Fruit fly (Drosophila melanogaster) whole organism, embryonic: Measurements from ENCODE around the gene CG14805.

Source experiments
- Atf3 ChIP-seq: fragments of 200-800 bp; sonication (Bioruptor generic); optimal IDR thresholded peaks from 3 replicates; lab custom pipeline; 2016; ENCODE audit warnings: missing biosample characterization, missing genetic modification characterization
- B-H1 ChIP-seq: fragments of 200-800 bp; sonication (Bioruptor generic); IDR thresholded peaks from 3 replicates; pipeline ENCODE4 v1.3.6; 2022; ENCODE audit warnings: missing biosample characterization, missing genetic modification characterization
- CG10274 ChIP-seq: fragments of 200-800 bp; sonication (Bioruptor generic); optimal IDR thresholded peaks from 3 replicates; lab custom pipeline; 2017; ENCODE audit warnings: missing biosample characterization, mild to moderate bottlenecking, missing genetic modification characterization
- CG10654 ChIP-seq: fragments of 200-800 bp; sonication (Bioruptor generic); optimal IDR thresholded peaks from 2 replicates; lab custom pipeline; 2016; ENCODE audit warnings: missing biosample characterization, missing genetic modification characterization
- CG10959 ChIP-seq: fragments of 200-800 bp; sonication (Bioruptor generic); IDR thresholded peaks from 2 replicates; pipeline ENCODE4 v1.3.6; 2022; ENCODE audit warnings: missing biosample characterization, missing genetic modification characterization
- CG11504 ChIP-seq: fragments of 200-800 bp; sonication (Bioruptor generic); optimal IDR thresholded peaks from 3 replicates; lab custom pipeline; 2019; ENCODE audit warnings: missing biosample characterization, mild to moderate bottlenecking, missing genetic modification characterization, moderate library complexity
- CG12104 ChIP-seq: fragments of 200-800 bp; sonication (Bioruptor generic); optimal IDR thresholded peaks from 3 replicates; lab custom pipeline; 2016; ENCODE audit warnings: missing biosample characterization, missing genetic modification characterization
- CG12299 ChIP-seq: fragments of 200-800 bp; sonication (Bioruptor generic); optimal IDR thresholded peaks from 2 replicates; lab custom pipeline; 2018; ENCODE audit warnings: missing biosample characterization, mild to moderate bottlenecking, missing genetic modification characterization
- CG13123 ChIP-seq: fragments of 200-800 bp; sonication (Bioruptor generic); optimal IDR thresholded peaks from 2 replicates; lab custom pipeline; 2016; ENCODE audit warnings: missing biosample characterization, missing genetic modification characterization
- CG13624 ChIP-seq: fragments of 200-800 bp; sonication (Bioruptor generic); optimal IDR thresholded peaks from 2 replicates; lab custom pipeline; 2016; ENCODE audit warnings: missing biosample characterization, missing genetic modification characterization
- CG14014 ChIP-seq: fragments of 200-800 bp; sonication (Bioruptor generic); IDR thresholded peaks from 2 replicates; pipeline ENCODE4 v1.3.6; 2022; ENCODE audit warnings: missing biosample characterization, missing genetic modification characterization
- CG18262 ChIP-seq: fragments of 200-800 bp; optimal IDR thresholded peaks from 3 replicates; lab custom pipeline; 2019; ENCODE audit warnings: missing biosample characterization, mild to moderate bottlenecking, missing genetic modification characterization, moderate library complexity
- CG1832 ChIP-seq: fragments of 200-800 bp; sonication (Bioruptor generic); optimal IDR thresholded peaks from 2 replicates; lab custom pipeline; 2017; ENCODE audit warnings: missing biosample characterization, mild to moderate bottlenecking, missing genetic modification characterization, inconsistent platforms
- CG30431 ChIP-seq: fragments of 200-800 bp; sonication (Bioruptor generic); optimal IDR thresholded peaks from 2 replicates; lab custom pipeline; 2017; ENCODE audit warnings: missing biosample characterization, missing genetic modification characterization
- CG31224 ChIP-seq: fragments of 200-800 bp; sonication (Bioruptor generic); IDR thresholded peaks from 2 replicates; pipeline ENCODE4 v1.3.6; 2022; ENCODE audit warnings: missing biosample characterization, missing genetic modification characterization
- CG33557 ChIP-seq: fragments of 200-800 bp; sonication (Bioruptor generic); optimal IDR thresholded peaks from 2 replicates; lab custom pipeline; 2019; ENCODE audit warnings: missing biosample characterization, mild to moderate bottlenecking, missing genetic modification characterization, moderate library complexity
- CG34224 ChIP-seq: fragments of 200-800 bp; sonication (Bioruptor generic); IDR thresholded peaks from 3 replicates; pipeline ENCODE4 v1.3.6; 2022; ENCODE audit warnings: missing biosample characterization, missing genetic modification characterization; ENCODE audit not compliant: partially characterized antibody
- CG34422 ChIP-seq: fragments of 200-800 bp; sonication (Bioruptor generic); IDR thresholded peaks from 3 replicates; pipeline ENCODE4 v1.3.6; 2022; ENCODE audit warnings: missing biosample characterization, missing genetic modification characterization
- CG3847 ChIP-seq: fragments of 200-800 bp; sonication (Bioruptor generic); IDR thresholded peaks from 2 replicates; pipeline ENCODE4 v1.3.6; 2022; ENCODE audit warnings: missing biosample characterization, missing genetic modification characterization
- CG4424 ChIP-seq: fragments of 200-800 bp; sonication (Bioruptor generic); optimal IDR thresholded peaks from 3 replicates; lab custom pipeline; 2016; ENCODE audit warnings: missing biosample characterization, missing genetic modification characterization
- CG4820 ChIP-seq: fragments of 200-800 bp; sonication (Bioruptor generic); optimal IDR thresholded peaks from 3 replicates; lab custom pipeline; 2016; ENCODE audit warnings: missing biosample characterization, missing genetic modification characterization
- CG4854 ChIP-seq: fragments of 200-800 bp; sonication (Bioruptor generic); optimal IDR thresholded peaks from 2 replicates; lab custom pipeline; 2016; ENCODE audit warnings: missing biosample characterization, missing genetic modification characterization, inconsistent platforms
- CG5245 ChIP-seq: fragments of 200-800 bp; sonication (Bioruptor generic); optimal IDR thresholded peaks from 3 replicates; lab custom pipeline; 2016; ENCODE audit warnings: missing biosample characterization, missing genetic modification characterization
- CG6272 ChIP-seq: fragments of 200-800 bp; sonication (Bioruptor generic); IDR thresholded peaks from 2 replicates; pipeline ENCODE4 v1.3.6; 2022; ENCODE audit warnings: missing biosample characterization, missing genetic modification characterization
- CG7372 ChIP-seq: fragments of 200-800 bp; sonication (Bioruptor generic); IDR thresholded peaks from 2 replicates; pipeline ENCODE4 v1.3.6; 2022; ENCODE audit warnings: missing biosample characterization, missing genetic modification characterization
- CG8924 ChIP-seq: fragments of 200-800 bp; optimal IDR thresholded peaks from 3 replicates; lab custom pipeline; 2019; ENCODE audit warnings: missing biosample characterization, mild to moderate bottlenecking, missing genetic modification characterization, moderate library complexity
- CG9817 ChIP-seq: fragments of 200-800 bp; sonication (Bioruptor generic); optimal IDR thresholded peaks from 2 replicates; lab custom pipeline; 2018; ENCODE audit warnings: missing biosample characterization, mild to moderate bottlenecking, missing genetic modification characterization, moderate library complexity
- CG9932 ChIP-seq: fragments of 200-800 bp; sonication (Bioruptor generic); IDR thresholded peaks from 2 replicates; pipeline ENCODE4 v1.3.6; 2022; ENCODE audit warnings: missing biosample characterization, missing genetic modification characterization
- Doc2 ChIP-seq: fragments of 200-800 bp; sonication (Bioruptor generic); IDR thresholded peaks from 2 replicates; pipeline ENCODE4 v1.3.6; 2022; ENCODE audit warnings: missing biosample characterization, missing genetic modification characterization
- Drgx ChIP-seq: fragments of 200-800 bp; sonication (Bioruptor generic); IDR thresholded peaks from 2 replicates; pipeline ENCODE4 v1.3.6; 2022; ENCODE audit warnings: missing biosample characterization, missing genetic modification characterization
- E2f1 ChIP-seq: fragments of 200-800 bp; sonication (Bioruptor generic); IDR thresholded peaks from 2 replicates; pipeline ENCODE4 v1.3.6; 2022; ENCODE audit warnings: missing biosample characterization, missing genetic modification characterization
- HLH4C ChIP-seq: fragments of 200-800 bp; sonication (Bioruptor generic); IDR thresholded peaks from 3 replicates; pipeline ENCODE4 v1.3.6; 2022; ENCODE audit warnings: missing biosample characterization, missing genetic modification characterization; ENCODE audit not compliant: partially characterized antibody
- HLH54F ChIP-seq: fragments of 200-800 bp; sonication (Bioruptor generic); optimal IDR thresholded peaks from 3 replicates; lab custom pipeline; 2016; ENCODE audit warnings: missing biosample characterization, missing genetic modification characterization
- Hmx ChIP-seq: fragments of 200-800 bp; sonication (Bioruptor generic); optimal IDR thresholded peaks from 2 replicates; lab custom pipeline; 2016; ENCODE audit warnings: missing biosample characterization, missing genetic modification characterization
- Mad ChIP-seq: fragments of 200-800 bp; sonication (Bioruptor generic); optimal IDR thresholded peaks from 2 replicates; lab custom pipeline; 2016; ENCODE audit warnings: missing biosample characterization, missing genetic modification characterization
- NC2α ChIP-seq: fragments of 200-800 bp; sonication (Bioruptor generic); optimal IDR thresholded peaks from 2 replicates; lab custom pipeline; 2016; ENCODE audit warnings: missing biosample characterization, missing genetic modification characterization
- Taf1 ChIP-seq: fragments of 200-800 bp; sonication (Bioruptor generic); IDR thresholded peaks from 2 replicates; pipeline ENCODE4 v1.3.6; 2022; ENCODE audit warnings: missing biosample characterization, missing genetic modification characterization
- danr ChIP-seq: fragments of 200-800 bp; sonication (Bioruptor generic); IDR thresholded peaks from 2 replicates; pipeline ENCODE4 v1.3.6; 2022; ENCODE audit warnings: missing biosample characterization, missing genetic modification characterization
- dmrt11E ChIP-seq: fragments of 200-800 bp; sonication (Bioruptor generic); optimal IDR thresholded peaks from 3 replicates; lab custom pipeline; 2018; ENCODE audit warnings: missing biosample characterization, mild to moderate bottlenecking, missing genetic modification characterization, moderate library complexity
- dysf ChIP-seq: fragments of 200-800 bp; sonication (Bioruptor generic); IDR thresholded peaks from 3 replicates; pipeline ENCODE4 v1.3.6; 2022; ENCODE audit warnings: missing biosample characterization, missing genetic modification characterization
- gsb ChIP-seq: fragments of 200-800 bp; sonication (Bioruptor generic); IDR thresholded peaks from 2 replicates; pipeline ENCODE4 v1.3.6; 2022; ENCODE audit warnings: missing biosample characterization, missing genetic modification characterization
- h ChIP-seq: fragments of >200 bp; optimal IDR thresholded peaks from 2 replicates; lab custom pipeline; 2017
- insv ChIP-seq, 2 experiments: fragments of 200-800 bp; sonication (Bioruptor generic); optimal IDR thresholded peaks; 3 replicates each; lab custom pipeline; 2016 to 2018; ENCODE audit warnings: missing biosample characterization in 2 of 2, missing genetic modification characterization in 2 of 2
- pan ChIP-seq, 4 experiments: fragments of >200 bp in 3 of 4; fragments of 200-800 bp in 1 of 4; sonication (Bioruptor generic) in 1 of 4; optimal IDR thresholded peaks in 3 of 4; IDR thresholded peaks in 1 of 4; 2 replicates each; pipeline versions ENCODE4 v1.3.6 to Lab custom; 2017 to 2022; ENCODE audit warnings: missing biosample characterization in 2 of 4, missing genetic modification characterization in 2 of 4, mixed read lengths in 1 of 4
- pita ChIP-seq: fragments of 200-800 bp; sonication (Bioruptor generic); optimal IDR thresholded peaks from 2 replicates; lab custom pipeline; 2017; ENCODE audit warnings: missing biosample characterization, mild to moderate bottlenecking, missing genetic modification characterization
- pum ChIP-seq: fragments of 200-800 bp; sonication (Bioruptor generic); optimal IDR thresholded peaks from 2 replicates; lab custom pipeline; 2016; ENCODE audit warnings: missing biosample characterization, missing genetic modification characterization
- ranshi ChIP-seq: fragments of 200-800 bp; sonication (Bioruptor generic); IDR thresholded peaks from 2 replicates; pipeline ENCODE4 v1.3.6; 2022; ENCODE audit warnings: missing biosample characterization, missing genetic modification characterization
- rib ChIP-seq: fragments of 200-800 bp; sonication (Bioruptor generic); IDR thresholded peaks from 2 replicates; pipeline ENCODE4 v1.3.6; 2022; ENCODE audit warnings: missing biosample characterization, missing genetic modification characterization
- sqz ChIP-seq: fragments of 200-800 bp; sonication (Bioruptor generic); optimal IDR thresholded peaks from 3 replicates; lab custom pipeline; 2018; ENCODE audit warnings: missing biosample characterization, mild to moderate bottlenecking, missing genetic modification characterization
- tx ChIP-seq: fragments of 200-800 bp; sonication (Bioruptor generic); optimal IDR thresholded peaks from 2 replicates; lab custom pipeline; 2016; ENCODE audit warnings: missing biosample characterization, missing genetic modification characterization
- vnd ChIP-seq: fragments of 200-800 bp; sonication (Bioruptor generic); IDR thresholded peaks from 3 replicates; pipeline ENCODE4 v1.3.6; 2022; ENCODE audit warnings: missing biosample characterization, missing genetic modification characterization; ENCODE audit not compliant: partially characterized antibody
- wek ChIP-seq: fragments of 200-800 bp; sonication (Bioruptor generic); optimal IDR thresholded peaks from 3 replicates; lab custom pipeline; 2018; ENCODE audit warnings: missing biosample characterization, mild to moderate bottlenecking, missing genetic modification characterization, moderate library complexity

The CG14805 gene

dm6 chrX:1889926-1890325 lies 12.8 kb downstream of the CG14805 start, which contains the start of the genes trr and mRpL16 (continued):
- TF ChIP-seq HLH4C (GFP tag; lab: Robert Waterston, UW) (peak; percentile 54; the same call in 2 of the 3 replicates), HLH54F (GFP tag; lab: Kevin White, UChicago) (peak; percentile 49), Drgx (no peak), dmrt11E (peak; percentile 31), pita (GFP tag; lab: Kevin White, UChicago) (no peak), CG13624 (GFP tag; lab: Kevin White, UChicago) (peak; percentile 39), sqz (GFP tag; lab: Kevin White, UChicago) (no peak), CG10274 (GFP tag; lab: Kevin White, UChicago) (no peak), h (lab: Kevin White, UChicago) (no peak), CG5245 (GFP tag; lab: Kevin White, UChicago) (no peak), CG6272 (GFP tag; lab: Robert Waterston, UW) (peak; percentile 45; the same call in 1 of the 2 replicates), CG31224 (GFP tag; lab: Robert Waterston, UW) (0 out of 2 replicates have a peak, but pooled peaks have one; percentile 16), CG34422 (GFP tag; lab: Robert Waterston, UW) (peak; percentile 64; the same call in 1 of the 3 replicates), CG1832 (no peak), tx (GFP tag; lab: Kevin White, UChicago) (peak; percentile 31), CG9932 (peak; percentile 66), CG34224 (GFP tag; lab: Robert Waterston, UW) (0 out of 3 replicates have a peak, but pooled peaks have one; percentile 37), rib (GFP tag; lab: Robert Waterston, UW) (no peak), CG18262 (peak; percentile 43), Doc2 (no peak), B-H1 (GFP tag; lab: Robert Waterston, UW) (no peak), CG30431 (GFP tag; lab: Kevin White, UChicago) (no peak), wek (GFP tag; lab: Kevin White, UChicago) (no peak), CG9817 (tag; lab: Kevin White, UChicago) (peak; percentile 50), CG7372 (GFP tag; lab: Robert Waterston, UW) (no peak), CG8924 (peak; percentile 67), CG4854 (GFP tag; lab: Kevin White, UChicago) (no peak), CG14014 (GFP tag; lab: Robert Waterston, UW) (no peak), Taf1 (GFP tag; lab: Robert Waterston, UW) (no peak; the same call in 1 of the 2 replicates), Mad (GFP tag; lab: Kevin White, UChicago) (peak; percentile 58), Hmx (GFP tag; lab: Kevin White, UChicago) (no peak), CG10654 (GFP tag; lab: Kevin White, UChicago) (no peak), Atf3 (peak; percentile 36), insv (GFP tag; optimal IDR thresholded peaks at IDR 0.05; lab: Kevin White, UChicago) (peak in 1 of 2 experiments; percentile 16), CG33557 (GFP tag; lab: Kevin White, UChicago) (no peak), gsb (GFP tag; lab: Robert Waterston, UW) (no peak), NC2α (GFP tag; lab: Kevin White, UChicago) (no peak), CG11504 (peak; percentile 90), pan (optimal IDR thresholded peaks at IDR 0.05; lab: Kevin White, UChicago) (no peak), pan (GFP tag; optimal IDR thresholded peaks at IDR 0.05 in 1 of 2, IDR thresholded peaks at IDR 0.05 in 1 of 2) (no peak), CG3847 (GFP tag; lab: Robert Waterston, UW) (peak; percentile 62), CG4424 (no peak), E2f1 (GFP tag; lab: Robert Waterston, UW) (no peak), CG12299 (tag; lab: Kevin White, UChicago) (peak; percentile 39), dysf (GFP tag; lab: Robert Waterston, UW) (peak; percentile 47; the same call in 1 of the 3 replicates), ranshi (GFP tag; lab: Robert Waterston, UW) (0 out of 2 replicates have a peak, but pooled peaks have one; percentile 11), vnd (peak; percentile 71), CG4820 (GFP tag; lab: Kevin White, UChicago) (no peak), danr (GFP tag; lab: Robert Waterston, UW) (no peak), CG12104 (no peak), CG13123 (GFP tag; lab: Kevin White, UChicago) (no peak), pum (GFP tag; lab: Kevin White, UChicago) (peak; percentile 33), CG10959 (GFP tag; lab: Robert Waterston, UW) (no peak)
